Fruit fly (Drosophila melanogaster) whole organism, embryonic: ENCODE data around the gene FoxL1.

ENCODE experiments used
- Adf1 ChIP-seq: fragments of 200-800 bp; sonication (Bioruptor generic); IDR thresholded peaks from 2 replicates; pipeline ENCODE4 v1.3.6; 2022; ENCODE audit warnings: missing biosample characterization, missing genetic modification characterization
- Bdp1 ChIP-seq: fragments of 200-800 bp; sonication (Bioruptor generic); optimal IDR thresholded peaks from 3 replicates; lab custom pipeline; 2016; ENCODE audit warnings: missing biosample characterization, missing genetic modification characterization
- C15 ChIP-seq: fragments of 200-800 bp; sonication (Bioruptor generic); IDR thresholded peaks from 3 replicates; pipeline ENCODE4 v1.3.6; 2022; ENCODE audit warnings: missing biosample characterization, missing genetic modification characterization
- CG10209 ChIP-seq: fragments of 200-800 bp; sonication (Bioruptor generic); optimal IDR thresholded peaks from 3 replicates; lab custom pipeline; 2017; ENCODE audit warnings: missing biosample characterization, mild to moderate bottlenecking, missing genetic modification characterization, missing genetic modification reagents
- CG12155 ChIP-seq: fragments of 200-800 bp; sonication (Bioruptor generic); optimal IDR thresholded peaks from 3 replicates; lab custom pipeline; 2016; ENCODE audit warnings: missing biosample characterization, missing genetic modification characterization
- CG1233 ChIP-seq: fragments of 200-800 bp; sonication (Bioruptor generic); optimal IDR thresholded peaks from 4 replicates; lab custom pipeline; 2018; ENCODE audit warnings: missing biosample characterization, mild to moderate bottlenecking, missing genetic modification characterization
- CG13296 ChIP-seq: fragments of 200-800 bp; sonication (Bioruptor generic); optimal IDR thresholded peaks from 3 replicates; lab custom pipeline; 2018; ENCODE audit warnings: missing biosample characterization, mild to moderate bottlenecking, missing genetic modification characterization
- CG14014 ChIP-seq: fragments of 200-800 bp; sonication (Bioruptor generic); IDR thresholded peaks from 2 replicates; pipeline ENCODE4 v1.3.6; 2022; ENCODE audit warnings: missing biosample characterization, missing genetic modification characterization
- CG15269 ChIP-seq: fragments of 200-800 bp; sonication (Bioruptor generic); optimal IDR thresholded peaks from 2 replicates; lab custom pipeline; 2018; ENCODE audit warnings: missing biosample characterization, mild to moderate bottlenecking, missing genetic modification characterization, moderate library complexity
- CG15696 ChIP-seq: fragments of 200-800 bp; sonication (Bioruptor generic); optimal IDR thresholded peaks from 2 replicates; lab custom pipeline; 2019; ENCODE audit warnings: missing biosample characterization, mild to moderate bottlenecking, missing genetic modification characterization, moderate library complexity
- CG1603 ChIP-seq: fragments of 200-800 bp; sonication (Bioruptor generic); optimal IDR thresholded peaks from 2 replicates; lab custom pipeline; 2019; ENCODE audit warnings: missing biosample characterization, mild to moderate bottlenecking, missing genetic modification characterization, moderate library complexity
- CG34224 ChIP-seq: fragments of 200-800 bp; sonication (Bioruptor generic); IDR thresholded peaks from 3 replicates; pipeline ENCODE4 v1.3.6; 2022; ENCODE audit warnings: missing biosample characterization, missing genetic modification characterization; ENCODE audit not compliant: partially characterized antibody
- CG34376 ChIP-seq: fragments of 200-800 bp; sonication (Bioruptor generic); optimal IDR thresholded peaks from 2 replicates; lab custom pipeline; 2018; ENCODE audit warnings: missing biosample characterization, mild to moderate bottlenecking, missing genetic modification characterization
- CG6683 ChIP-seq: fragments of 200-800 bp; sonication (Bioruptor generic); optimal IDR thresholded peaks from 2 replicates; lab custom pipeline; 2017; ENCODE audit warnings: missing biosample characterization, mild to moderate bottlenecking, missing genetic modification characterization, missing genetic modification reagents
- CG8388 ChIP-seq: fragments of 200-800 bp; sonication (Bioruptor generic); optimal IDR thresholded peaks from 2 replicates; lab custom pipeline; 2019; ENCODE audit warnings: missing biosample characterization, mild to moderate bottlenecking, missing genetic modification characterization, moderate library complexity
- CG8478 ChIP-seq: fragments of >200 bp; optimal IDR thresholded peaks from 2 replicates; lab custom pipeline; 2018
- Dip2 ChIP-seq: fragments of 200-800 bp; sonication (Bioruptor generic); IDR thresholded peaks from 2 replicates; pipeline ENCODE4 v1.3.6; 2022; ENCODE audit warnings: missing biosample characterization, missing genetic modification characterization
- Drgx ChIP-seq: fragments of 200-800 bp; sonication (Bioruptor generic); IDR thresholded peaks from 2 replicates; pipeline ENCODE4 v1.3.6; 2022; ENCODE audit warnings: missing biosample characterization, missing genetic modification characterization
- E2f1 ChIP-seq: fragments of 200-800 bp; sonication (Bioruptor generic); IDR thresholded peaks from 2 replicates; pipeline ENCODE4 v1.3.6; 2022; ENCODE audit warnings: missing biosample characterization, missing genetic modification characterization
- Fer3 ChIP-seq: fragments of 200-800 bp; sonication (Bioruptor generic); optimal IDR thresholded peaks from 2 replicates; lab custom pipeline; 2018; ENCODE audit warnings: missing biosample characterization, mild to moderate bottlenecking, missing genetic modification characterization, moderate library complexity
- PHDP ChIP-seq: fragments of 200-800 bp; sonication (Bioruptor generic); optimal IDR thresholded peaks from 3 replicates; lab custom pipeline; 2018; ENCODE audit warnings: missing biosample characterization, mild to moderate bottlenecking, missing genetic modification characterization, moderate library complexity
- Sox100B ChIP-seq: fragments of 200-800 bp; sonication (Bioruptor generic); optimal IDR thresholded peaks from 3 replicates; lab custom pipeline; 2018; ENCODE audit warnings: missing biosample characterization, mild to moderate bottlenecking, missing genetic modification characterization
- Ssrp ChIP-seq: fragments of 200-800 bp; sonication (Bioruptor generic); optimal IDR thresholded peaks from 2 replicates; lab custom pipeline; 2018; ENCODE audit warnings: missing biosample characterization, mild to moderate bottlenecking, missing genetic modification characterization, moderate library complexity
- Stat92E ChIP-seq, 3 experiments: fragments of >200 bp in 2 of 3; fragments of 200-800 bp in 1 of 3; sonication (Bioruptor generic) in 1 of 3; optimal IDR thresholded peaks; 2 replicates each; lab custom pipeline; 2017 to 2019; ENCODE audit warnings: missing biosample characterization in 3 of 3, missing genetic modification characterization in 3 of 3, mild to moderate bottlenecking in 1 of 3, moderate library complexity in 1 of 3
- TFAM ChIP-seq: fragments of 200-800 bp; sonication (Bioruptor generic); optimal IDR thresholded peaks from 2 replicates; lab custom pipeline; 2017; ENCODE audit warnings: missing biosample characterization, missing genetic modification characterization, inconsistent platforms
- abd-A ChIP-seq: fragments of 200-800 bp; sonication (Bioruptor generic); optimal IDR thresholded peaks from 3 replicates; lab custom pipeline; 2019; ENCODE audit warnings: missing biosample characterization, mild to moderate bottlenecking, missing genetic modification characterization, moderate library complexity
- amos ChIP-seq: fragments of 200-800 bp; sonication (Bioruptor generic); IDR thresholded peaks from 2 replicates; pipeline ENCODE4 v1.3.6; 2022; ENCODE audit warnings: missing biosample characterization, missing genetic modification characterization; ENCODE audit not compliant: partially characterized antibody
- br ChIP-seq: fragments of >200 bp; optimal IDR thresholded peaks from 2 replicates; lab custom pipeline; 2017
- cg ChIP-seq: fragments of 200-800 bp; sonication (Bioruptor generic); optimal IDR thresholded peaks from 3 replicates; lab custom pipeline; 2019; ENCODE audit warnings: missing biosample characterization, mild to moderate bottlenecking, missing genetic modification characterization, moderate library complexity
- chinmo ChIP-seq: fragments of 200-800 bp; sonication (Bioruptor generic); IDR thresholded peaks from 4 replicates; pipeline ENCODE4 v1.3.6; 2022; ENCODE audit warnings: missing biosample characterization, missing genetic modification characterization; ENCODE audit not compliant: partially characterized antibody
- chm ChIP-seq: fragments of 200-800 bp; sonication (Bioruptor generic); IDR thresholded peaks from 2 replicates; pipeline ENCODE4 v1.3.6; 2022; ENCODE audit warnings: missing biosample characterization, missing genetic modification characterization
- chn ChIP-seq: fragments of 200-800 bp; sonication (Bioruptor generic); optimal IDR thresholded peaks from 2 replicates; lab custom pipeline; 2016; ENCODE audit warnings: missing biosample characterization, missing genetic modification characterization
- ci ChIP-seq: fragments of 200-800 bp; sonication (Bioruptor generic); IDR thresholded peaks from 3 replicates; pipeline ENCODE4 v1.3.6; 2022; ENCODE audit warnings: missing biosample characterization, missing genetic modification characterization
- crp ChIP-seq, 2 experiments: fragments of 200-800 bp; sonication (Bioruptor generic); optimal IDR thresholded peaks; 2 replicates in 1 of 2; 3 replicates in 1 of 2; lab custom pipeline; 2017; ENCODE audit warnings: missing biosample characterization in 2 of 2, missing genetic modification characterization in 2 of 2, mild to moderate bottlenecking in 1 of 2, moderate library complexity in 1 of 2
- dm ChIP-seq: fragments of 200-800 bp; sonication (Bioruptor generic); optimal IDR thresholded peaks from 3 replicates; lab custom pipeline; 2016; ENCODE audit warnings: missing biosample characterization, missing genetic modification characterization
- dpn ChIP-seq, 2 experiments: fragments of 200-800 bp; sonication (Bioruptor generic); optimal IDR thresholded peaks; 3 replicates each; lab custom pipeline; 2016; ENCODE audit warnings: missing biosample characterization in 2 of 2, missing genetic modification characterization in 2 of 2
- eyg ChIP-seq: fragments of 200-800 bp; sonication (Bioruptor generic); optimal IDR thresholded peaks from 3 replicates; lab custom pipeline; 2016; ENCODE audit warnings: missing biosample characterization, missing genetic modification characterization
- ham ChIP-seq: fragments of 200-800 bp; sonication (Bioruptor generic); IDR thresholded peaks from 2 replicates; pipeline ENCODE4 v1.3.6; 2022; ENCODE audit warnings: missing biosample characterization, missing genetic modification characterization
- kay ChIP-seq: fragments of 200-800 bp; sonication (Bioruptor generic); optimal IDR thresholded peaks from 2 replicates; lab custom pipeline; 2016; ENCODE audit warnings: missing biosample characterization, missing genetic modification characterization
- mirr ChIP-seq: fragments of 200-800 bp; sonication (Bioruptor generic); optimal IDR thresholded peaks from 3 replicates; lab custom pipeline; 2018; ENCODE audit warnings: missing biosample characterization, mild to moderate bottlenecking, missing genetic modification characterization
- nmo ChIP-seq: fragments of 200-800 bp; sonication (Bioruptor generic); optimal IDR thresholded peaks from 2 replicates; lab custom pipeline; 2018; ENCODE audit warnings: missing biosample characterization, mild to moderate bottlenecking, missing genetic modification characterization, moderate library complexity
- onecut ChIP-seq: fragments of 200-800 bp; sonication (Bioruptor generic); IDR thresholded peaks from 2 replicates; pipeline ENCODE4 v1.3.6; 2022; ENCODE audit warnings: missing biosample characterization, missing genetic modification characterization
- rib ChIP-seq: fragments of 200-800 bp; sonication (Bioruptor generic); IDR thresholded peaks from 2 replicates; pipeline ENCODE4 v1.3.6; 2022; ENCODE audit warnings: missing biosample characterization, missing genetic modification characterization
- sc ChIP-seq, 3 experiments: fragments of >200 bp in 2 of 3; fragments of 200-800 bp in 1 of 3; sonication (Bioruptor generic) in 1 of 3; optimal IDR thresholded peaks; 2 replicates in 2 of 3; 3 replicates in 1 of 3; lab custom pipeline; 2017; ENCODE audit warnings: mild to moderate bottlenecking in 1 of 3, missing biosample characterization in 1 of 3, missing genetic modification characterization in 1 of 3, missing genetic modification reagents in 1 of 3
- ssp ChIP-seq: fragments of 200-800 bp; sonication (Bioruptor generic); IDR thresholded peaks from 2 replicates; pipeline ENCODE4 v1.3.6; 2022; ENCODE audit warnings: missing biosample characterization, missing genetic modification characterization
- toy ChIP-seq: fragments of 200-800 bp; sonication (Bioruptor generic); IDR thresholded peaks from 2 replicates; pipeline ENCODE4 v1.3.6; 2022; ENCODE audit warnings: missing biosample characterization, missing genetic modification characterization
- trh ChIP-seq: fragments of 200-800 bp; sonication (Bioruptor generic); optimal IDR thresholded peaks from 2 replicates; lab custom pipeline; 2016; ENCODE audit warnings: missing biosample characterization, missing genetic modification characterization
- vnd ChIP-seq: fragments of 200-800 bp; sonication (Bioruptor generic); IDR thresholded peaks from 3 replicates; pipeline ENCODE4 v1.3.6; 2022; ENCODE audit warnings: missing biosample characterization, missing genetic modification characterization; ENCODE audit not compliant: partially characterized antibody
- zfh1 ChIP-seq: fragments of 200-800 bp; sonication (Bioruptor generic); IDR thresholded peaks from 3 replicates; pipeline ENCODE4 v1.3.6; 2022; ENCODE audit warnings: missing biosample characterization, missing genetic modification characterization

Gene FoxL1

dm6 chr3L:4070221-4070995, 51.7 kb downstream of the FoxL1 start (continued):
- TF ChIP-seq br (lab: Kevin White, UChicago), result no peak
- TF ChIP-seq kay (GFP tag; lab: Kevin White, UChicago), result no peak
- peak; percentile 74; the same call in 1 of the 2 replicates for TF ChIP-seq ham (GFP tag; lab: Robert Waterston, UW)
- peak; percentile 80 for TF ChIP-seq CG12155 (GFP tag; lab: Kevin White, UChicago)
- TF ChIP-seq amos (GFP tag; lab: Robert Waterston, UW), result no peak
- TF ChIP-seq CG10209, result peak; percentile 84
- peak; percentile 25 for TF ChIP-seq mirr
- TF ChIP-seq vnd (GFP tag; lab: Robert Waterston, UW), result no peak
- peak; percentile 82 for TF ChIP-seq toy (GFP tag; lab: Robert Waterston, UW)
- TF ChIP-seq chn (GFP tag; lab: Kevin White, UChicago), result peak; percentile 90
- TF ChIP-seq sc (optimal IDR thresholded peaks at IDR 0.05; lab: Kevin White, UChicago), result no peak
- peak; percentile 69 for TF ChIP-seq sc (GFP tag; optimal IDR thresholded peaks at IDR 0.05; lab: Kevin White, UChicago)
- peak; percentile 83 to 89 for TF ChIP-seq dpn (GFP tag; optimal IDR thresholded peaks at IDR 0.05; lab: Kevin White, UChicago)
- peak; percentile 83 for TF ChIP-seq Ssrp
- TF ChIP-seq CG14014 (GFP tag; lab: Robert Waterston, UW), result peak; percentile 95
- TF ChIP-seq CG1233 (GFP tag; lab: Kevin White, UChicago), result peak; percentile 69
- TF ChIP-seq trh, result peak; percentile 65
- TF ChIP-seq abd-A (tag; lab: Kevin White, UChicago), result no peak
- TF ChIP-seq Stat92E (GFP tag; optimal IDR thresholded peaks at IDR 0.05; lab: Kevin White, UChicago), result no peak
- peak; percentile 99 for TF ChIP-seq Drgx (GFP tag; lab: Robert Waterston, UW)
- peak; percentile 89 for TF ChIP-seq zfh1
- no peak for TF ChIP-seq CG34224
- peak; percentile 86 for TF ChIP-seq C15 (GFP tag; lab: Robert Waterston, UW)
- TF ChIP-seq CG6683 (GFP tag; lab: Kevin White, UChicago), result peak; percentile 6
- no peak for TF ChIP-seq chinmo
- peak; percentile 93 for TF ChIP-seq CG1603
- peak; percentile 86 for TF ChIP-seq nmo (GFP tag; lab: Kevin White, UChicago)
- TF ChIP-seq CG8388 (GFP tag; lab: Kevin White, UChicago), result peak; percentile 79
- no peak for TF ChIP-seq CG8478 (lab: Kevin White, UChicago)
- peak; percentile 74 for TF ChIP-seq Adf1
- TF ChIP-seq CG15269 (tag; lab: Kevin White, UChicago), result peak; percentile 92
- TF ChIP-seq eyg (GFP tag; lab: Kevin White, UChicago), result peak; percentile 73
- peak; percentile 61 for TF ChIP-seq Sox100B (GFP tag; lab: Kevin White, UChicago)
- TF ChIP-seq CG34376 (GFP tag; lab: Kevin White, UChicago), result no peak
- TF ChIP-seq Dip2, result peak; percentile 55
- peak; percentile 88 for TF ChIP-seq PHDP (tag; lab: Kevin White, UChicago)
- peak in 1 of 2 experiments; percentile 24 for TF ChIP-seq crp (GFP tag; optimal IDR thresholded peaks at IDR 0.05; lab: Kevin White, UChicago)
- peak; percentile 68 for TF ChIP-seq Bdp1 (GFP tag; lab: Kevin White, UChicago)
- TF ChIP-seq Fer3 (tag; lab: Kevin White, UChicago), result peak; percentile 91
- TF ChIP-seq CG15696, result peak; percentile 18
- peak; percentile 87 for TF ChIP-seq E2f1
- TF ChIP-seq TFAM, result no peak
- no peak for TF ChIP-seq cg (GFP tag; lab: Kevin White, UChicago)
- TF ChIP-seq dm (GFP tag; lab: Kevin White, UChicago), result peak; percentile 85
- peak; percentile 79 for TF ChIP-seq CG13296 (GFP tag; lab: Kevin White, UChicago)
- peak; percentile 98 for TF ChIP-seq ci (GFP tag; lab: Robert Waterston, UW)
- peak; percentile 81 for TF ChIP-seq ssp
- TF ChIP-seq rib (GFP tag; lab: Robert Waterston, UW), result peak; percentile 81
- TF ChIP-seq onecut, result peak; percentile 75
- TF ChIP-seq chm (GFP tag; lab: Robert Waterston, UW), result no peak
